Worm (Caenorhabditis elegans) whole organism, young adult: ENCODE measurements around the gene EGAP1.5.

Experiments
- Y53G8AR.9 ChIP-seq: fragments of 200-800 bp; sonication (Bioruptor generic); conservative IDR thresholded peaks from 2 replicates; pipeline ENCODE4 v1.3.6; 2022; ENCODE audit warnings: missing genetic modification reagents, missing genetic modification characterization, missing compliant biosample characterization
- chd-7 ChIP-seq: sonication (generic microtip); optimal IDR thresholded peaks from 2 replicates; lab custom pipeline; 2016; ENCODE audit warnings: mild to moderate bottlenecking, missing genetic modification characterization, moderate library complexity, missing compliant biosample characterization
- hlh-26 ChIP-seq: fragments of 200-800 bp; sonication (Bioruptor generic); conservative IDR thresholded peaks from 2 replicates; pipeline ENCODE4 v1.3.6; 2022; ENCODE audit warnings: missing genetic modification reagents, missing genetic modification characterization, missing compliant biosample characterization
- snpc-4 ChIP-seq, 5 experiments: fragments of 150-350 bp in 1 of 5; sonication (generic microtip) in 4 of 5; optimal IDR thresholded peaks; 2 replicates each; lab custom pipeline; 2014 to 2018; ENCODE audit warnings: missing genetic modification characterization in 5 of 5, missing biosample characterization in 3 of 5, antibody characterized with exemption in 2 of 5, mild to moderate bottlenecking in 2 of 5, missing compliant biosample characterization in 2 of 5, missing genotype in 2 of 5, moderate library complexity in 2 of 5, missing genetic modification reagents in 1 of 5

- TF ChIP-seq Y53G8AR.9 (GFP tag; lab: Robert Waterston, UW) (no peak), snpc-4 (GFP tag; optimal IDR thresholded peaks at IDR 0.05; lab: Kevin White, UChicago) (no peak), snpc-4 (tag; optimal IDR thresholded peaks at IDR 0.05; lab: Kevin White, UChicago) (no peak), hlh-26 (no peak), chd-7 (tag; lab: Kevin White, UChicago) (no peak)
These were observed 29.0 kb upstream of the EGAP1.5 start for ce11 chrIII:5902558-5902957.
